Worm (Caenorhabditis elegans) whole organism, L4/young adult: ENCODE results near the gene clec-231.

ENCODE experiments used
- W03F9.2 ChIP-seq: fragments of 150-350 bp; optimal IDR thresholded peaks from 2 replicates; lab custom pipeline; 2014; ENCODE audit warnings: missing biosample characterization, missing genetic modification characterization
- dao-5 ChIP-seq: sonication (generic microtip); optimal IDR thresholded peaks from 2 replicates; lab custom pipeline; 2016; ENCODE audit warnings: missing genotype, missing genetic modification characterization, moderate library complexity, missing compliant biosample characterization
- him-1 ChIP-seq: sonication (generic microtip); optimal IDR thresholded peaks from 2 replicates; lab custom pipeline; 2016; ENCODE audit warnings: missing genotype, missing genetic modification reagents, missing genetic modification characterization, missing compliant biosample characterization

DNA sequence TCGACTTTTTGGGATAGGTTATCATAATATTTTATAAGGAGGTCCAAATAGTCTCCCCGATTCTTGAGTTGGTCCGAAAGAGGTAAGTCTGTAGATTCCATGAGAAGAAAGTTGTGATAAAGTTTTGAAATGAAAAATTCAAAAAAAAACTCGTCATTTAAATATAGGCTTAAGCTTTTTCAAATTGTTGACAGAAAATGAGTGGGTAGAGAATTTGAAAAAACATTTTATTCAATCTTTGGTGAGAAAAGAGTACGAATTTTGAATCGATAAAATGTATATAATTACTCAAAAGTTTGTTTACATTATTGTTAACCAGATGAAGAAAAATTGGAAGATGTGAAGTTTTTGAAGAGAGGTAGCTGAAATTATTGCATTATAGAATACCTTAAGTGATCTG lies 45.0 kb downstream of the clec-231 start, which contains the start of gene T26H8.5:
- TF ChIP-seq W03F9.2 (no peak), him-1 (tag; lab: Kevin White, UChicago) (no peak), dao-5 (tag; lab: Kevin White, UChicago) (no peak)
